Worm (Caenorhabditis elegans): Measurements from ENCODE around the gene ZK938.1.

DNA sequence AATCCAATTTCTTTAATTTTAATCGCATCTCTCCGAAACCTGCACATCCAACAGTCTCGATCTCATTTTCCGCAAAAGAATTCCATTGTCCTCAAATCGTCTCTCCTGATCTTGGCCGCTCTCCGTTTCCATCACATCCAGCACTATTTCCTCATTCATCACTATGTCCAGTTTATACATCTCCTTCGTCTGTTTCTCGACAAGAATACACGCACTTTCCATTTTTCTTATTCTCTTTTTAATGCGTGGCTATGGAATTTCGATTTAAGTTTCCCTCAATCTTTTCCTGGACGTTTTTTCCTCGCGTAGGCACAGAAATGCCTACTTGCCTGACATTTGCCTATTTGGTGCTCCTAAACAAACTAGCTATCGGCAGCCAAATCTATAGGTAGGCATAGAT, 50.6 kb downstream of the ZK938.1 start:
- TF ChIP-seq nhr-11 (tag; optimal IDR thresholded peaks at IDR 0.05) = no peak
- no peak for TF ChIP-seq snpc-4 (tag; optimal IDR thresholded peaks at IDR 0.05)
- no peak for TF ChIP-seq nhr-237 (tag; optimal IDR thresholded peaks at IDR 0.05)
- TF ChIP-seq zag-1 (tag; optimal IDR thresholded peaks at IDR 0.05) = no peak
- no peak for TF ChIP-seq F13H6.1 (tag; optimal IDR thresholded peaks at IDR 0.05)
- no peak for TF ChIP-seq lsy-2 (tag; optimal IDR thresholded peaks at IDR 0.05)
- TF ChIP-seq nhr-12 (tag; optimal IDR thresholded peaks at IDR 0.05) = no peak
- no peak for TF ChIP-seq nhr-6 (tag; optimal IDR thresholded peaks at IDR 0.05)
- TF ChIP-seq ama-1 (optimal IDR thresholded peaks at IDR 0.05) = no peak

Data from whole organism, L2 larva.